Fruit fly (Drosophila melanogaster): ENCODE results near the gene p53.

dm6 chr3R:23012017-23012416 is 41.9 kb downstream of the p53 start, which contains the start of gene CG6688:
- TF ChIP-seq ovo (GFP tag; optimal IDR thresholded peaks at IDR 0.05) (no peak), kay (GFP tag; ENCODE audit: borderline replicate concordance) (no peak), pad (GFP tag; optimal IDR thresholded peaks at IDR 0.05) (no peak), tj (GFP tag; optimal IDR thresholded peaks at IDR 0.05) (no peak), bab1 (GFP tag; optimal IDR thresholded peaks at IDR 0.05) (no peak), Hr96 (GFP tag; optimal IDR thresholded peaks at IDR 0.05) (no peak), CG1620 (GFP tag; optimal IDR thresholded peaks at IDR 0.05) (no peak), CG33017 (tag; optimal IDR thresholded peaks at IDR 0.05) (no peak)

Measured in whole organism, adult.